Worm (Caenorhabditis elegans): Measurements from ENCODE around the gene unc-18.

Gene unc-18

ce11 chrX:7681965-7682946 is at the start of gene unc-18:
TSS of gene unc-18 (plus strand) at chrX:7682896.
- no peak for TF ChIP-seq sptf-2 (GFP tag; optimal IDR thresholded peaks at IDR 0.05)
- TF ChIP-seq ztf-26 (tag; optimal IDR thresholded peaks at IDR 0.05) = no peak
- peak in 1 of 3 experiments; percentile 25 for TF ChIP-seq lin-35 (GFP tag; optimal IDR thresholded peaks at IDR 0.05)

- TF ChIP-seq mel-28 (tag; optimal IDR thresholded peaks at IDR 0.05; ENCODE audit: borderline replicate concordance) (no peak), Y67H2A.10 (GFP tag; conservative IDR thresholded peaks at IDR 0.05) (no peak), lag-1 (GFP tag; IDR thresholded peaks at IDR 0.05) (no peak), somi-1 (GFP tag; optimal IDR thresholded peaks at IDR 0.05) (no peak)
These were observed 46.7 kb upstream of the unc-18 start for ce11 chrX:7636037-7636436.

ce11 chrX:7638790-7639189 is 43.9 kb upstream of the unc-18 start:
- TF ChIP-seq nfya-2 (GFP tag; IDR thresholded peaks at IDR 0.05) = no peak
- no peak for TF ChIP-seq die-1 (tag; optimal IDR thresholded peaks at IDR 0.05)
- TF ChIP-seq ztf-25 (GFP tag; IDR thresholded peaks at IDR 0.05) = no peak
- TF ChIP-seq hmg-20 (GFP tag; IDR thresholded peaks at IDR 0.05) = no peak
- no peak for TF ChIP-seq tbx-9 (tag; optimal IDR thresholded peaks at IDR 0.05; ENCODE audit: borderline replicate concordance)
- no peak for TF ChIP-seq tbp1 (GFP tag; optimal IDR thresholded peaks at IDR 0.05)
- no peak for TF ChIP-seq nhr-80 (tag; optimal IDR thresholded peaks at IDR 0.05)
- no peak for TF ChIP-seq chd-7 (tag; optimal IDR thresholded peaks at IDR 0.05)
- no peak for TF ChIP-seq ceh-100 (GFP tag; IDR thresholded peaks at IDR 0.05)

ce11 chrX:7640391-7640790 is 42.3 kb upstream of the unc-18 start:
- TF ChIP-seq rec-8 (tag; optimal IDR thresholded peaks at IDR 0.05) = no peak
- TF ChIP-seq F10E7.11 (tag; optimal IDR thresholded peaks at IDR 0.05) = no peak
- no peak for TF ChIP-seq madf-8 (GFP tag; conservative IDR thresholded peaks at IDR 0.05)
- no peak for TF ChIP-seq bed-2 (GFP tag; IDR thresholded peaks at IDR 0.05)
- TF ChIP-seq efl-1 (GFP tag; optimal IDR thresholded peaks at IDR 0.05) = no peak
- no peak for TF ChIP-seq madf-6 (GFP tag; IDR thresholded peaks at IDR 0.05)
- no peak for TF ChIP-seq snpc-1.1 (tag; optimal IDR thresholded peaks at IDR 0.05; ENCODE audit: insufficient read depth)
- no peak for TF ChIP-seq sptf-2 (GFP tag; optimal IDR thresholded peaks at IDR 0.05)

DNA sequence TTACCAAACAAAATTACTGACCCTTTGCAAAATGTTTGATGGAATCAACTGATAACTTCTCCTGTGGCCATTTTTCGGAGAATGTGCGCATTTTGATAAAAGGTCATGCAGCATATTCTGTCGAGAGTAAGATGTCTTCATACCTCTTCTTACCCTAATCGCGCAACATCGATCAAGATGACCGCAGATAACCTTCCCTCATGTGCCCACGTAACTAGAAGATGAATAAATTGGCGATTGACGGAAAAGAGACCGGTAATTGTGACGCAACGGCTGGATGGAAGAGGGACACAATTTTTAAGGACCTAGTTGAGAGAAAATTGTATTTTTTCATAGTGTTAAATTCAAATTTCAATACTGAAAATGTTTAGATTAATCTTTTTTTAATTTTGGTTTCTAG is 41.9 kb upstream of the unc-18 start:
- TF ChIP-seq Y56A3A.18 (GFP tag; IDR thresholded peaks at IDR 0.05) = no peak
- no peak for TF ChIP-seq ekl-4 (GFP tag; IDR thresholded peaks at IDR 0.05)
- no peak for TF ChIP-seq pha-4 (tag; optimal IDR thresholded peaks at IDR 0.05)
- no peak for TF ChIP-seq ZK185.1 (tag; optimal IDR thresholded peaks at IDR 0.05; ENCODE audit: poor library complexity, severe bottlenecking)
- TF ChIP-seq madf-8 (GFP tag; conservative IDR thresholded peaks at IDR 0.05) = no peak
- TF ChIP-seq dox-1 (GFP tag; IDR thresholded peaks at IDR 0.05) = no peak
- TF ChIP-seq hrde-1 (tag; optimal IDR thresholded peaks at IDR 0.05; ENCODE audit: borderline replicate concordance) = no peak
- TF ChIP-seq tbp1 (GFP tag; optimal IDR thresholded peaks at IDR 0.05) = no peak
- TF ChIP-seq T07F8.4 (tag; optimal IDR thresholded peaks at IDR 0.05) = no peak
- no peak for TF ChIP-seq Y53G8AR.9 (GFP tag; conservative IDR thresholded peaks at IDR 0.05)
- TF ChIP-seq egrh-3 (GFP tag; IDR thresholded peaks at IDR 0.05) = no peak
- TF ChIP-seq somi-1 (GFP tag; optimal IDR thresholded peaks at IDR 0.05) = no peak
- no peak for TF ChIP-seq lin-54 (GFP tag; optimal IDR thresholded peaks at IDR 0.05)
- TF ChIP-seq ceh-58 (GFP tag; IDR thresholded peaks at IDR 0.05) = no peak
- TF ChIP-seq F57A8.1 (GFP tag; optimal IDR thresholded peaks at IDR 0.05) = no peak
- TF ChIP-seq Y79H2A.3 (GFP tag; conservative IDR thresholded peaks at IDR 0.05) = no peak
- no peak for TF ChIP-seq B0019.2 (GFP tag; conservative IDR thresholded peaks at IDR 0.05)
